Worm (Caenorhabditis elegans): ENCODE data around the gene msp-55.

- TF ChIP-seq nhr-237 (tag; optimal IDR thresholded peaks at IDR 0.05) (no peak), ztf-11 (tag; optimal IDR thresholded peaks at IDR 0.05) (no peak), lin-13 (tag; optimal IDR thresholded peaks at IDR 0.05) (no peak), unc-120 (tag; optimal IDR thresholded peaks at IDR 0.05; ENCODE audit: poor library complexity, severe bottlenecking) (no peak), mab-5 (tag; optimal IDR thresholded peaks at IDR 0.05) (no peak), sptf-1 (tag; optimal IDR thresholded peaks at IDR 0.05) (no peak), unc-62 (GFP tag; optimal IDR thresholded peaks at IDR 0.05) (no peak)
Measured at ce11 chrIV:5055964-5056588, at the start of gene msp-55.
